Fruit fly (Drosophila melanogaster) whole organism, prepupa: ENCODE measurements around the gene Rhp.

Experiments
- Blimp-1 ChIP-seq: fragments of 200-800 bp; sonication (Bioruptor generic); optimal IDR thresholded peaks from 3 replicates; lab custom pipeline; 2017; ENCODE audit warnings: missing biosample characterization, missing genetic modification characterization, mild to moderate bottlenecking, moderate library complexity, missing genetic modification reagents
- CG10631 ChIP-seq: fragments of 200-800 bp; sonication (Bioruptor generic); optimal IDR thresholded peaks from 2 replicates; lab custom pipeline; 2016; ENCODE audit warnings: missing biosample characterization, missing genetic modification characterization
- CG10669 ChIP-seq: fragments of 200-800 bp; sonication (Bioruptor generic); optimal IDR thresholded peaks from 3 replicates; lab custom pipeline; 2018; ENCODE audit warnings: missing biosample characterization, mild to moderate bottlenecking, missing genetic modification characterization, moderate library complexity
- CG11294 ChIP-seq: fragments of 200-800 bp; sonication (Bioruptor generic); IDR thresholded peaks from 2 replicates; pipeline ENCODE4 v1.3.6; 2022; ENCODE audit warnings: missing biosample characterization, missing genetic modification characterization
- CG15336 ChIP-seq: fragments of 200-800 bp; sonication (Bioruptor generic); IDR thresholded peaks from 2 replicates; pipeline ENCODE4 v1.3.6; 2022; ENCODE audit warnings: missing biosample characterization, missing genetic modification characterization
- CG16779 ChIP-seq: fragments of 200-800 bp; sonication (Bioruptor generic); optimal IDR thresholded peaks from 3 replicates; lab custom pipeline; 2017; ENCODE audit warnings: missing biosample characterization, mild to moderate bottlenecking, missing genetic modification characterization
- CG3032 ChIP-seq: fragments of 200-800 bp; optimal IDR thresholded peaks from 2 replicates; lab custom pipeline; 2019; ENCODE audit warnings: missing biosample characterization, mild to moderate bottlenecking, missing genetic modification characterization, moderate library complexity
- CG31627 ChIP-seq: fragments of 200-800 bp; sonication (Bioruptor generic); optimal IDR thresholded peaks from 3 replicates; lab custom pipeline; 2016; ENCODE audit warnings: missing biosample characterization, missing genetic modification characterization
- CG34406 ChIP-seq: fragments of 200-800 bp; sonication (Bioruptor generic); optimal IDR thresholded peaks from 3 replicates; lab custom pipeline; 2016; ENCODE audit warnings: missing biosample characterization, missing genetic modification characterization
- CG4318 ChIP-seq: fragments of 200-800 bp; sonication (Bioruptor generic); optimal IDR thresholded peaks from 3 replicates; lab custom pipeline; 2017; ENCODE audit warnings: missing biosample characterization, mild to moderate bottlenecking, missing genetic modification characterization
- CG6163 ChIP-seq: fragments of 200-800 bp; sonication (Bioruptor generic); IDR thresholded peaks from 3 replicates; pipeline ENCODE4 v1.3.6; 2022; ENCODE audit warnings: missing biosample characterization, missing genetic modification characterization
- CG6276 ChIP-seq: fragments of 200-800 bp; sonication (Bioruptor generic); optimal IDR thresholded peaks from 2 replicates; lab custom pipeline; 2017; ENCODE audit warnings: missing biosample characterization, mild to moderate bottlenecking, missing genetic modification characterization
- CG6808 ChIP-seq: fragments of 200-800 bp; sonication (Bioruptor generic); optimal IDR thresholded peaks from 3 replicates; lab custom pipeline; 2017; ENCODE audit warnings: missing biosample characterization, missing genetic modification characterization, mild to moderate bottlenecking, moderate library complexity, missing genetic modification reagents
- CG6854 ChIP-seq: fragments of 200-800 bp; sonication (Bioruptor generic); optimal IDR thresholded peaks from 2 replicates; lab custom pipeline; 2017; ENCODE audit warnings: missing biosample characterization, mild to moderate bottlenecking, missing genetic modification characterization
- CG7368 ChIP-seq: fragments of 200-800 bp; sonication (Bioruptor generic); optimal IDR thresholded peaks from 3 replicates; lab custom pipeline; 2016; ENCODE audit warnings: missing biosample characterization, missing genetic modification characterization
- CG8119 ChIP-seq: fragments of 200-800 bp; sonication (Bioruptor generic); IDR thresholded peaks from 3 replicates; pipeline ENCODE4 v1.3.6; 2022; ENCODE audit warnings: missing biosample characterization, missing genetic modification characterization
- CG8632 ChIP-seq: fragments of 200-800 bp; sonication (Bioruptor generic); optimal IDR thresholded peaks from 3 replicates; lab custom pipeline; 2016; ENCODE audit warnings: missing biosample characterization, missing genetic modification characterization
- CG9139 ChIP-seq: fragments of 200-800 bp; sonication (Bioruptor generic); optimal IDR thresholded peaks from 3 replicates; lab custom pipeline; 2017; ENCODE audit warnings: missing biosample characterization, mild to moderate bottlenecking, missing genetic modification characterization
- Eip75B ChIP-seq: fragments of 200-800 bp; sonication (Bioruptor generic); optimal IDR thresholded peaks from 3 replicates; lab custom pipeline; 2016; ENCODE audit warnings: missing biosample characterization, missing genetic modification characterization
- Eip78C ChIP-seq: fragments of 200-800 bp; sonication (Bioruptor generic); peaks from one replicate; lab custom pipeline; 2016; ENCODE audit warnings: missing biosample characterization, missing genetic modification characterization
- Eip93F ChIP-seq: fragments of 200-800 bp; sonication (Bioruptor generic); optimal IDR thresholded peaks from 2 replicates; lab custom pipeline; 2016; ENCODE audit warnings: missing biosample characterization, mild to moderate bottlenecking, missing genetic modification characterization
- Ets21C ChIP-seq: fragments of 200-800 bp; sonication (Bioruptor generic); optimal IDR thresholded peaks from 3 replicates; lab custom pipeline; 2016; ENCODE audit warnings: missing biosample characterization, missing genetic modification characterization
- Gug ChIP-seq: fragments of 200-800 bp; sonication (Bioruptor generic); IDR thresholded peaks from 2 replicates; pipeline ENCODE4 v1.3.6; 2022; ENCODE audit warnings: missing biosample characterization, missing genetic modification characterization
- Hr4 ChIP-seq: fragments of 200-800 bp; sonication (Bioruptor generic); optimal IDR thresholded peaks from 3 replicates; lab custom pipeline; 2016; ENCODE audit warnings: missing biosample characterization, missing genetic modification characterization
- Lpt ChIP-seq: fragments of 200-800 bp; sonication (Bioruptor generic); optimal IDR thresholded peaks from 3 replicates; lab custom pipeline; 2016; ENCODE audit warnings: missing biosample characterization, missing genetic modification characterization
- OdsH ChIP-seq: fragments of 200-800 bp; sonication (Bioruptor generic); optimal IDR thresholded peaks from 3 replicates; lab custom pipeline; 2016; ENCODE audit warnings: missing biosample characterization, missing genetic modification characterization
- Smox ChIP-seq: fragments of 200-800 bp; sonication (Bioruptor generic); optimal IDR thresholded peaks from 3 replicates; lab custom pipeline; 2016; ENCODE audit warnings: missing biosample characterization, missing genetic modification characterization
- Sox102F ChIP-seq: fragments of 200-800 bp; sonication (Bioruptor generic); optimal IDR thresholded peaks from 2 replicates; lab custom pipeline; 2016; ENCODE audit warnings: missing biosample characterization, mild to moderate bottlenecking, missing genetic modification characterization
- achi ChIP-seq: fragments of 200-800 bp; sonication (Bioruptor generic); optimal IDR thresholded peaks from 3 replicates; lab custom pipeline; 2016; ENCODE audit warnings: missing biosample characterization, missing genetic modification characterization
- acj6 ChIP-seq: fragments of 200-800 bp; sonication (Bioruptor generic); optimal IDR thresholded peaks from 3 replicates; lab custom pipeline; 2016; ENCODE audit warnings: missing biosample characterization, missing genetic modification characterization
- cyc ChIP-seq: fragments of 200-800 bp; sonication (Bioruptor generic); optimal IDR thresholded peaks from 3 replicates; lab custom pipeline; 2016; ENCODE audit warnings: missing biosample characterization, missing genetic modification characterization
- dsx ChIP-seq: fragments of 200-800 bp; optimal IDR thresholded peaks from 3 replicates; lab custom pipeline; 2019; ENCODE audit warnings: missing biosample characterization, mild to moderate bottlenecking, missing genetic modification characterization, moderate library complexity; ENCODE audit not compliant: poor library complexity, severe bottlenecking
- eg ChIP-seq: fragments of 200-800 bp; sonication (Bioruptor generic); IDR thresholded peaks from 3 replicates; pipeline ENCODE4 v1.3.6; 2022; ENCODE audit warnings: missing biosample characterization, missing genetic modification characterization
- esn ChIP-seq: fragments of 200-800 bp; sonication (Bioruptor generic); optimal IDR thresholded peaks from 2 replicates; lab custom pipeline; 2016; ENCODE audit warnings: missing biosample characterization, mild to moderate bottlenecking, missing genetic modification characterization, moderate library complexity
- fd85E ChIP-seq: fragments of 200-800 bp; sonication (Bioruptor generic); optimal IDR thresholded peaks from 3 replicates; lab custom pipeline; 2016; ENCODE audit warnings: missing biosample characterization, missing genetic modification characterization
- fkh ChIP-seq: fragments of 200-800 bp; sonication (Bioruptor generic); optimal IDR thresholded peaks from 3 replicates; lab custom pipeline; 2017; ENCODE audit warnings: missing biosample characterization, mild to moderate bottlenecking, missing genetic modification characterization, moderate library complexity
- lz ChIP-seq: fragments of 200-800 bp; sonication (Bioruptor generic); optimal IDR thresholded peaks from 3 replicates; lab custom pipeline; 2016; ENCODE audit warnings: missing biosample characterization, missing genetic modification characterization
- net ChIP-seq: fragments of 200-800 bp; sonication (Bioruptor generic); optimal IDR thresholded peaks from 3 replicates; lab custom pipeline; 2016; ENCODE audit warnings: missing biosample characterization, missing genetic modification characterization
- pdm3 ChIP-seq: fragments of 200-800 bp; sonication (Bioruptor generic); optimal IDR thresholded peaks from 3 replicates; lab custom pipeline; 2016; ENCODE audit warnings: missing biosample characterization, missing genetic modification characterization
- spab ChIP-seq: fragments of 200-800 bp; sonication (Bioruptor generic); optimal IDR thresholded peaks from 2 replicates; lab custom pipeline; 2017; ENCODE audit warnings: missing biosample characterization, mild to moderate bottlenecking, missing genetic modification characterization, missing genetic modification reagents
- ss ChIP-seq, 2 experiments: fragments of 200-800 bp; sonication (Bioruptor generic); optimal IDR thresholded peaks; 2 replicates in 1 of 2; 3 replicates in 1 of 2; lab custom pipeline; 2017 to 2018; ENCODE audit warnings: mild to moderate bottlenecking in 2 of 2, missing biosample characterization in 2 of 2, missing genetic modification characterization in 2 of 2, moderate library complexity in 1 of 2
- svp ChIP-seq: fragments of 200-800 bp; sonication (Bioruptor generic); peaks from one replicate; lab custom pipeline; 2016; ENCODE audit warnings: missing biosample characterization, missing genetic modification characterization
- vri ChIP-seq: fragments of 200-800 bp; sonication (Bioruptor generic); optimal IDR thresholded peaks from 3 replicates; lab custom pipeline; 2016; ENCODE audit warnings: missing biosample characterization, mild to moderate bottlenecking, missing genetic modification characterization

Rhp gene

dm6 chrX:15802880-15803650 is 14.4 kb downstream of the Rhp start (continued):
- peak; percentile 14 for TF ChIP-seq CG8632 (GFP tag; lab: Kevin White, UChicago)

- TF ChIP-seq CG6854 (peak; percentile 56), Smox (GFP tag; lab: Kevin White, UChicago) (peak; percentile 13), Eip78C (peak; percentile 71), CG15336 (peak; percentile 29; the same call in 1 of the 2 replicates), CG31627 (GFP tag; lab: Kevin White, UChicago) (no peak), Sox102F (GFP tag; lab: Kevin White, UChicago) (peak; percentile 40), OdsH (peak; percentile 11), CG6276 (GFP tag; lab: Kevin White, UChicago) (peak; percentile 30), Lpt (GFP tag; lab: Kevin White, UChicago) (no peak), CG7368 (GFP tag; lab: Kevin White, UChicago) (no peak), CG8119 (GFP tag; lab: Robert Waterston, UW) (0 out of 3 replicates have a peak, but pooled peaks have one; percentile 14), dsx (GFP tag; lab: Kevin White, UChicago) (no peak), svp (GFP tag; lab: Kevin White, UChicago) (peak; percentile 53), Ets21C (no peak), achi (GFP tag; lab: Kevin White, UChicago) (peak; percentile 34), CG6163 (GFP tag; lab: Robert Waterston, UW) (peak; percentile 29; the same call in 1 of the 3 replicates), Eip75B (GFP tag; lab: Kevin White, UChicago) (no peak), ss (GFP tag; optimal IDR thresholded peaks at IDR 0.05; lab: Kevin White, UChicago) (no peak), Eip93F (GFP tag; lab: Kevin White, UChicago) (no peak), Hr4 (no peak), CG9139 (GFP tag; lab: Kevin White, UChicago) (peak; percentile 34), Blimp-1 (GFP tag; lab: Kevin White, UChicago) (peak; percentile 22)
Observed at dm6 chrX:15803764-15804563, 15.3 kb downstream of the Rhp start, which contains the start of the genes PGRP-LE and sd. PGRP-LE (minus strand) TSS chrX:15803880. sd (plus strand) TSS chrX:15804370.

DNA sequence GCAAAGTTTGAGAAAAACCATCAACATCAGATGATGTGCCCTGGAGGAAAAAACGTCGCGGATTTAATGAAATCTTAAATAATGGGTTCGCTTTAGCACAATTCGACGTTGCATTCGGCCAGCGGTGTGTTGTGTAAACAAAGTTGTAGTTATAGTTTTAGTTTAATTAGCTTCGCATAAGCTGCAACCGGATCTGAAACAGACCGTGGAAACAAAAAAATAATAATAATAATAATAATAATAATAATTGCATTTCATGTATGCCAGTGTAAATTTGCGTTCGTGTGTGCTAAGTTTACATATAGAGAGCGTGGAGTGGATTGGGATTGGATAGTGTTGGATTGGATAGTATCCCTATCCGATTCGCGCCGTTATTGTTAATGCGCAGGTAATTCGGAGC is 16.1 kb downstream of the Rhp start:
- TF ChIP-seq cyc (GFP tag; lab: Kevin White, UChicago): no peak
- peak; percentile 23 for TF ChIP-seq pdm3
- peak; percentile 34; the same call in 2 of the 3 replicates for TF ChIP-seq eg
- no peak for TF ChIP-seq CG31627 (GFP tag; lab: Kevin White, UChicago)
- no peak for TF ChIP-seq spab
- no peak for TF ChIP-seq Eip75B (GFP tag; lab: Kevin White, UChicago)
- peak; percentile 60 for TF ChIP-seq Eip78C
- no peak for TF ChIP-seq CG11294 (GFP tag; lab: Robert Waterston, UW)
- peak; percentile 60 for TF ChIP-seq CG15336
- peak; percentile 36 for TF ChIP-seq CG10631 (GFP tag; lab: Kevin White, UChicago)
- TF ChIP-seq Blimp-1 (GFP tag; lab: Kevin White, UChicago): no peak
- peak; percentile 24 for TF ChIP-seq CG10669 (GFP tag; lab: Kevin White, UChicago)
- TF ChIP-seq CG34406 (GFP tag; lab: Kevin White, UChicago): peak; percentile 21
- TF ChIP-seq CG16779 (tag; lab: Kevin White, UChicago): no peak
- TF ChIP-seq CG6808 (GFP tag; lab: Kevin White, UChicago): no peak
- peak; percentile 13 for TF ChIP-seq CG6276 (GFP tag; lab: Kevin White, UChicago)
- no peak for TF ChIP-seq Smox (GFP tag; lab: Kevin White, UChicago)
- no peak for TF ChIP-seq Ets21C
- peak; percentile 1 for TF ChIP-seq lz (GFP tag; lab: Kevin White, UChicago)
- no peak for TF ChIP-seq CG3032 (tag; lab: Kevin White, UChicago)
- no peak for TF ChIP-seq acj6 (GFP tag; lab: Kevin White, UChicago)
- no peak for TF ChIP-seq CG4318 (GFP tag; lab: Kevin White, UChicago)
- TF ChIP-seq esn (GFP tag; lab: Kevin White, UChicago): no peak
- no peak for TF ChIP-seq vri
- no peak for TF ChIP-seq CG9139 (GFP tag; lab: Kevin White, UChicago)
- TF ChIP-seq Gug (GFP tag; lab: Robert Waterston, UW): no peak
- no peak for TF ChIP-seq fkh (GFP tag; lab: Kevin White, UChicago)
- peak; percentile 26 for TF ChIP-seq CG8632 (GFP tag; lab: Kevin White, UChicago)
- no peak for TF ChIP-seq fd85E
- no peak for TF ChIP-seq net (GFP tag; lab: Kevin White, UChicago)
- TF ChIP-seq Sox102F (GFP tag; lab: Kevin White, UChicago): no peak
- no peak for TF ChIP-seq CG7368 (GFP tag; lab: Kevin White, UChicago)
- no peak for TF ChIP-seq ss (GFP tag; optimal IDR thresholded peaks at IDR 0.05; lab: Kevin White, UChicago)
